Worm (Caenorhabditis elegans): Measurements from ENCODE around the gene T01C8.3.

The T01C8.3 gene

ce11 chrX:16775335-16775835 lies 7.6 kb downstream of the T01C8.3 start:
- peak; percentile 52 for TF ChIP-seq hlh-1 (tag; optimal IDR thresholded peaks at IDR 0.05)
- no peak for TF ChIP-seq ceh-39 (tag; optimal IDR thresholded peaks at IDR 0.05)

- TF ChIP-seq elt-3 (tag; optimal IDR thresholded peaks at IDR 0.05): no peak
- TF ChIP-seq snpc-4 (tag; optimal IDR thresholded peaks at IDR 0.05): no peak
- TF ChIP-seq bed-3 (GFP tag; optimal IDR thresholded peaks at IDR 0.05): no peak
- TF ChIP-seq lin-32 (GFP tag; optimal IDR thresholded peaks at IDR 0.05): no peak
These were observed 9.6 kb downstream of the T01C8.3 start for ce11 chrX:16773421-16773820.

DNA sequence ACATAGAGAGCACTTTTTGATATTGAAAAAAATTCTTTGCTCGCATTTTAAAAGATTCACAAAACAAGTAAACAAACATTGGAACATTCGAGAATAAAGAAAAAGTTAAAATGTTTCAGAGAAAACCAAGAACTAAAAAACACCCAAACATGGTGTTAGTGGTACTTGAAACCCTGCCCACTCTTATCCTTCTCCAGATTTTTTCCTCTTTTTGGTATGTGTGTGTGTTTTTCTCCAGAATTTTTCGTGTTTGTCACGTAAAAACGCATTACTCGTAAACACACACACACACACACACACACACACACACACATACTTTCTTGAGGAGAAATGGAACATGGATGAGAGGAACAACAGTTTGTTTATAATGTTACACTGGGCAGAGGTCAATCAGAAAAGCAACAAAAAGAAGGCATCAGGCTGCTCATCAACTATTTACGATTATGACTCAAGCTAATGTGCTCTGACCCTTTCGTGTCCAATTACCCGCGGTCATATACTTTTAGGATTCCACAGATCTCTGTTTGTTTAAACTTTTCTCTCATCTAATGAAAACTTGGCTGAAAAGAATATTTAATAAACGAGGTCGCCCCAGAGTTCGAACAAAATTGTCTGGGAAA lies 10.8 kb downstream of the T01C8.3 start:
- no peak for TF ChIP-seq ceh-39 (tag; optimal IDR thresholded peaks at IDR 0.05)
- TF ChIP-seq nhr-28 (tag; optimal IDR thresholded peaks at IDR 0.05): no peak
- no peak for TF ChIP-seq nhr-2 (tag; optimal IDR thresholded peaks at IDR 0.05)
- TF ChIP-seq lin-13 (tag; optimal IDR thresholded peaks at IDR 0.05): no peak
- TF ChIP-seq ham-2 (GFP tag; optimal IDR thresholded peaks at IDR 0.05): no peak
- TF ChIP-seq snpc-4 (tag; optimal IDR thresholded peaks at IDR 0.05): no peak
- TF ChIP-seq pha-4 (tag; optimal IDR thresholded peaks at IDR 0.05): no peak
- no peak for TF ChIP-seq mab-5 (tag; optimal IDR thresholded peaks at IDR 0.05)
- no peak for TF ChIP-seq ces-1 (GFP tag; optimal IDR thresholded peaks at IDR 0.05)
- TF ChIP-seq lin-32 (GFP tag; optimal IDR thresholded peaks at IDR 0.05): no peak
- TF ChIP-seq elt-3 (tag; optimal IDR thresholded peaks at IDR 0.05): no peak
- no peak for TF ChIP-seq unc-120 (tag; optimal IDR thresholded peaks at IDR 0.05; ENCODE audit: poor library complexity, severe bottlenecking)
- no peak for TF ChIP-seq mep-1 (tag; optimal IDR thresholded peaks at IDR 0.05)
- TF ChIP-seq nhr-12 (tag; optimal IDR thresholded peaks at IDR 0.05): no peak
- no peak for TF ChIP-seq drap-1 (GFP tag; optimal IDR thresholded peaks at IDR 0.05)
- TF ChIP-seq unc-62 (GFP tag; optimal IDR thresholded peaks at IDR 0.05): no peak

DNA sequence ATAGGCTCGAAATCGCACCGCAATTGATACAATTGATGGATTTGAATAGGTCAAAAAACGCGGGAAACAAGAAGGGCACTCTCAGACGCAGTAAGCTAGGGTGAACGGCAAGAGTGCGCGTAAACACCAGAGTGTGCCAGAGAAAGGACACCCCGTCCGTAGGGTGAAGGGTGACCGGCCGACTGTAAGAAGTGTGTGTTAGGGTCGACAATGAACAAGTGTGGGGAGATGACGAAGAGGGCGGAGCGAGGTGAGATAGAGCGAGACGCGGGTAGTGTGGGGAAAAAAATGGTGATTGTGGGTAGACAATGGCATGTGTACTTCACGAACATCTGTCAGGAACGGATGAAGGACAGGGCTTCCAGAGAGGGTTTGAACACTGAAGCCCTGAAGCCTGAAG lies 12.1 kb downstream of the T01C8.3 start:
- TF ChIP-seq unc-62 (GFP tag; optimal IDR thresholded peaks at IDR 0.05) (no peak), ztf-11 (tag; optimal IDR thresholded peaks at IDR 0.05) (no peak), drap-1 (GFP tag; optimal IDR thresholded peaks at IDR 0.05) (peak; percentile 48), ceh-39 (tag; optimal IDR thresholded peaks at IDR 0.05) (no peak), cnd-1 (tag; optimal IDR thresholded peaks at IDR 0.05) (peak; percentile 46), lin-32 (GFP tag; optimal IDR thresholded peaks at IDR 0.05) (peak; percentile 12), ham-2 (GFP tag; optimal IDR thresholded peaks at IDR 0.05) (peak; percentile 32), elt-1 (tag; optimal IDR thresholded peaks at IDR 0.05; ENCODE audit: borderline replicate concordance, insufficient read depth) (no peak), nhr-2 (tag; optimal IDR thresholded peaks at IDR 0.05) (peak; percentile 95), mls-2 (tag; optimal IDR thresholded peaks at IDR 0.05) (peak; percentile 29), tbx-8 (GFP tag; optimal IDR thresholded peaks at IDR 0.05) (no peak), hlh-1 (tag; optimal IDR thresholded peaks at IDR 0.05) (peak; percentile 13), mep-1 (tag; optimal IDR thresholded peaks at IDR 0.05) (peak; percentile 15)

DNA sequence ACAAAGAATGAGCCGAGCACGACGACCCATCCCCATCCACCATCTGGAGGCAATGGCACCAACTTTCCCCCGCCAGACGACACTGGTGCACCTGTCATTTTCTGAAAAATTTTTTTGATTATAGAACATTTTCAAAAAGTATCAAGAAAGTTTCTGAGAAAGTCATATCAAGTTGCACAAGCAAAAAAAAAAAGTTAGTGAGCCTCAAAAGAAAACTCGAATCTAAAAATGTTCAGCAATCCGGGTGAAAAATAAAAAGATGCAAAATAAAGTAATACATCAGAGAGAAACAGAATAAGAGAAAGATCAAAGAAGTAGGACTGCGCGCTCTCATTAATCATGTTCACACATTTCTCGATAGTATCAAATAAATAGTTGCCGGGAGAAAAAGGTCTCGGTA lies 12.6 kb downstream of the T01C8.3 start, which contains the start of gene mct-6:
TSS of gene mct-6 (minus strand) at position 101 of the 400 bp plus-strand sequence.
- TF ChIP-seq tbx-8 (GFP tag; optimal IDR thresholded peaks at IDR 0.05) (no peak), unc-62 (GFP tag; optimal IDR thresholded peaks at IDR 0.05) (peak; percentile 8)

- TF ChIP-seq unc-120 (tag; optimal IDR thresholded peaks at IDR 0.05; ENCODE audit: poor library complexity, severe bottlenecking): no peak
- TF ChIP-seq zip-8 (tag; optimal IDR thresholded peaks at IDR 0.05): no peak
- no peak for TF ChIP-seq ces-1 (GFP tag; optimal IDR thresholded peaks at IDR 0.05)
- TF ChIP-seq bed-3 (GFP tag; optimal IDR thresholded peaks at IDR 0.05): no peak
- no peak for TF ChIP-seq lin-32 (GFP tag; optimal IDR thresholded peaks at IDR 0.05)
These were observed 20.5 kb downstream of the T01C8.3 start, which contains the start of gene C10E2.1 for ce11 chrX:16762529-16762928. Gene C10E2.1 (plus strand): TSS chrX:16762829.

- TF ChIP-seq nhr-28 (tag; optimal IDR thresholded peaks at IDR 0.05): no peak
- no peak for TF ChIP-seq unc-120 (tag; optimal IDR thresholded peaks at IDR 0.05; ENCODE audit: poor library complexity, severe bottlenecking)
- TF ChIP-seq snpc-4 (tag; optimal IDR thresholded peaks at IDR 0.05): no peak
- TF ChIP-seq cnd-1 (tag; optimal IDR thresholded peaks at IDR 0.05): no peak
- TF ChIP-seq sptf-1 (tag; optimal IDR thresholded peaks at IDR 0.05): no peak
- no peak for TF ChIP-seq hlh-1 (tag; optimal IDR thresholded peaks at IDR 0.05)
- TF ChIP-seq ceh-43 (GFP tag; optimal IDR thresholded peaks at IDR 0.05): no peak
- no peak for TF ChIP-seq zip-8 (tag; optimal IDR thresholded peaks at IDR 0.05)
- TF ChIP-seq ham-2 (GFP tag; optimal IDR thresholded peaks at IDR 0.05): no peak
- no peak for TF ChIP-seq bed-3 (GFP tag; optimal IDR thresholded peaks at IDR 0.05)
- TF ChIP-seq pha-4 (tag; optimal IDR thresholded peaks at IDR 0.05): no peak
- no peak for TF ChIP-seq unc-39 (tag; optimal IDR thresholded peaks at IDR 0.05)
These were observed 28.5 kb downstream of the T01C8.3 start, which contains the start of gene C10E2.5 for ce11 chrX:16754474-16754873. Gene C10E2.5 (minus strand): TSS chrX:16754574.

All from whole organism, mixed stage, embryonic.